Fruit fly (Drosophila melanogaster) whole organism, embryonic: ENCODE results near the gene wapl.

Experiments used
- Awh ChIP-seq: fragments of 200-800 bp; sonication (Bioruptor generic); IDR thresholded peaks from 2 replicates; pipeline ENCODE4, ENCODE4 v1.3.6; 2022; ENCODE audit warnings: missing biosample characterization, missing genetic modification characterization
- CG10366 ChIP-seq: fragments of 200-800 bp; sonication (Bioruptor generic); IDR thresholded peaks from 2 replicates; pipeline ENCODE4 v1.3.6; 2022; ENCODE audit warnings: missing biosample characterization, missing genetic modification characterization
- CG10462 ChIP-seq: fragments of 200-800 bp; sonication (Bioruptor generic); optimal IDR thresholded peaks from 2 replicates; lab custom pipeline; 2016; ENCODE audit warnings: missing biosample characterization, missing genetic modification characterization
- CG10543 ChIP-seq: fragments of 200-800 bp; sonication (Bioruptor generic); optimal IDR thresholded peaks from 3 replicates; lab custom pipeline; 2017; ENCODE audit warnings: missing biosample characterization, mild to moderate bottlenecking, missing genetic modification characterization, moderate library complexity
- CG10654 ChIP-seq: fragments of 200-800 bp; sonication (Bioruptor generic); optimal IDR thresholded peaks from 2 replicates; lab custom pipeline; 2016; ENCODE audit warnings: missing biosample characterization, missing genetic modification characterization
- CG12236 ChIP-seq: fragments of 200-800 bp; sonication (Bioruptor generic); optimal IDR thresholded peaks from 2 replicates; lab custom pipeline; 2016; ENCODE audit warnings: missing biosample characterization, missing genetic modification characterization
- CG13123 ChIP-seq: fragments of 200-800 bp; sonication (Bioruptor generic); optimal IDR thresholded peaks from 2 replicates; lab custom pipeline; 2016; ENCODE audit warnings: missing biosample characterization, missing genetic modification characterization
- CG14860 ChIP-seq: fragments of 200-800 bp; sonication (Bioruptor generic); IDR thresholded peaks from 3 replicates; pipeline ENCODE4 v1.3.6; 2022; ENCODE audit warnings: missing biosample characterization, missing genetic modification characterization; ENCODE audit not compliant: partially characterized antibody
- CG15514 ChIP-seq: fragments of 200-800 bp; sonication (Bioruptor generic); optimal IDR thresholded peaks from 3 replicates; lab custom pipeline; 2017; ENCODE audit warnings: missing biosample characterization, missing genetic modification characterization, mild to moderate bottlenecking, moderate library complexity, missing genetic modification reagents
- CG17612 ChIP-seq: fragments of 200-800 bp; sonication (Bioruptor generic); IDR thresholded peaks from 2 replicates; pipeline ENCODE4 v1.3.6; 2022; ENCODE audit warnings: missing biosample characterization, missing genetic modification characterization
- CG18764 ChIP-seq: fragments of 200-800 bp; sonication (Bioruptor generic); optimal IDR thresholded peaks from 3 replicates; lab custom pipeline; 2016; ENCODE audit warnings: missing biosample characterization, missing genetic modification characterization
- CG2875 ChIP-seq: fragments of 200-800 bp; sonication (Bioruptor generic); optimal IDR thresholded peaks from 2 replicates; lab custom pipeline; 2017; ENCODE audit warnings: missing biosample characterization, mild to moderate bottlenecking, missing genetic modification characterization, missing genetic modification reagents
- CG3065 ChIP-seq: fragments of 200-800 bp; sonication (Bioruptor generic); optimal IDR thresholded peaks from 2 replicates; lab custom pipeline; 2016; ENCODE audit warnings: missing biosample characterization, missing genetic modification characterization
- CG34376 ChIP-seq: fragments of 200-800 bp; sonication (Bioruptor generic); optimal IDR thresholded peaks from 2 replicates; lab custom pipeline; 2018; ENCODE audit warnings: missing biosample characterization, mild to moderate bottlenecking, missing genetic modification characterization
- CG34422 ChIP-seq: fragments of 200-800 bp; sonication (Bioruptor generic); IDR thresholded peaks from 3 replicates; pipeline ENCODE4 v1.3.6; 2022; ENCODE audit warnings: missing biosample characterization, missing genetic modification characterization
- CG4707 ChIP-seq: fragments of 200-800 bp; sonication (Bioruptor generic); optimal IDR thresholded peaks from 2 replicates; lab custom pipeline; 2018; ENCODE audit warnings: missing biosample characterization, mild to moderate bottlenecking, missing genetic modification characterization, moderate library complexity
- CG6654 ChIP-seq: fragments of 200-800 bp; sonication (Bioruptor generic); optimal IDR thresholded peaks from 2 replicates; lab custom pipeline; 2017; ENCODE audit warnings: missing biosample characterization, mild to moderate bottlenecking, missing genetic modification characterization
- CG6683 ChIP-seq: fragments of 200-800 bp; sonication (Bioruptor generic); optimal IDR thresholded peaks from 2 replicates; lab custom pipeline; 2017; ENCODE audit warnings: missing biosample characterization, mild to moderate bottlenecking, missing genetic modification characterization, missing genetic modification reagents
- CG7372 ChIP-seq: fragments of 200-800 bp; sonication (Bioruptor generic); IDR thresholded peaks from 2 replicates; pipeline ENCODE4 v1.3.6; 2022; ENCODE audit warnings: missing biosample characterization, missing genetic modification characterization
- CG7745 ChIP-seq: fragments of 200-800 bp; sonication (Bioruptor generic); optimal IDR thresholded peaks from 2 replicates; lab custom pipeline; 2018; ENCODE audit warnings: missing biosample characterization, mild to moderate bottlenecking, missing genetic modification characterization, moderate library complexity
- CHES-1-like ChIP-seq: fragments of 200-800 bp; sonication (Bioruptor generic); optimal IDR thresholded peaks from 2 replicates; lab custom pipeline; 2016; ENCODE audit warnings: missing biosample characterization, missing genetic modification characterization
- CkIIα-i1 ChIP-seq: fragments of 200-800 bp; sonication (Bioruptor generic); IDR thresholded peaks from 2 replicates; pipeline ENCODE4 v1.3.6; 2022; ENCODE audit warnings: missing biosample characterization, missing genetic modification characterization
- E2f2 ChIP-seq: fragments of 200-800 bp; sonication (Bioruptor generic); IDR thresholded peaks from 2 replicates; pipeline ENCODE4 v1.3.6; 2022; ENCODE audit warnings: missing biosample characterization, missing genetic modification characterization
- Eip74EF ChIP-seq, 2 experiments: fragments of 200-800 bp in 1 of 2; fragments of >200 bp in 1 of 2; sonication (Bioruptor generic) in 1 of 2; optimal IDR thresholded peaks; 2 replicates each; lab custom pipeline; 2017 to 2019; ENCODE audit warnings: missing biosample characterization in 2 of 2, missing genetic modification characterization in 2 of 2, mild to moderate bottlenecking in 1 of 2, moderate library complexity in 1 of 2
- Ets65A ChIP-seq: fragments of 200-800 bp; sonication (Bioruptor generic); peaks from one replicate; lab custom pipeline; 2016; ENCODE audit warnings: missing biosample characterization, missing genetic modification characterization
- Fer3 ChIP-seq: fragments of 200-800 bp; sonication (Bioruptor generic); optimal IDR thresholded peaks from 2 replicates; lab custom pipeline; 2018; ENCODE audit warnings: missing biosample characterization, mild to moderate bottlenecking, missing genetic modification characterization, moderate library complexity
- Hey ChIP-seq: fragments of 200-800 bp; sonication (Bioruptor generic); optimal IDR thresholded peaks from 3 replicates; lab custom pipeline; 2018; ENCODE audit warnings: missing biosample characterization, mild to moderate bottlenecking, missing genetic modification characterization
- HmgD ChIP-seq: fragments of 200-800 bp; sonication (Bioruptor generic); optimal IDR thresholded peaks from 3 replicates; lab custom pipeline; 2016; ENCODE audit warnings: missing biosample characterization, missing genetic modification characterization
- Rfx ChIP-seq: fragments of 200-800 bp; sonication (Bioruptor generic); IDR thresholded peaks from 2 replicates; pipeline ENCODE4 v1.3.6; 2022; ENCODE audit warnings: missing biosample characterization, missing genetic modification characterization
- ac ChIP-seq: fragments of 200-800 bp; sonication (Bioruptor generic); optimal IDR thresholded peaks from 3 replicates; lab custom pipeline; 2017; ENCODE audit warnings: missing biosample characterization, mild to moderate bottlenecking, missing genetic modification characterization
- ara ChIP-seq: fragments of 200-800 bp; sonication (Bioruptor generic); IDR thresholded peaks from 2 replicates; pipeline ENCODE4 v1.3.6; 2022; ENCODE audit warnings: missing biosample characterization, missing genetic modification characterization
- ash1 ChIP-seq: fragments of 200-800 bp; sonication (Bioruptor generic); optimal IDR thresholded peaks from 2 replicates; lab custom pipeline; 2018; ENCODE audit warnings: missing biosample characterization, mild to moderate bottlenecking, missing genetic modification characterization
- bcd ChIP-seq: fragments of 200-800 bp; sonication (Bioruptor generic); optimal IDR thresholded peaks from 2 replicates; lab custom pipeline; 2017; ENCODE audit warnings: missing biosample characterization, mild to moderate bottlenecking, missing genetic modification characterization
- chinmo ChIP-seq: fragments of 200-800 bp; sonication (Bioruptor generic); IDR thresholded peaks from 4 replicates; pipeline ENCODE4 v1.3.6; 2022; ENCODE audit warnings: missing biosample characterization, missing genetic modification characterization; ENCODE audit not compliant: partially characterized antibody
- cwo ChIP-seq: fragments of 200-800 bp; sonication (Bioruptor generic); optimal IDR thresholded peaks from 3 replicates; lab custom pipeline; 2017; ENCODE audit warnings: missing biosample characterization, missing genetic modification characterization, mild to moderate bottlenecking, moderate library complexity, missing genetic modification reagents
- dmrt11E ChIP-seq: fragments of 200-800 bp; sonication (Bioruptor generic); optimal IDR thresholded peaks from 3 replicates; lab custom pipeline; 2018; ENCODE audit warnings: missing biosample characterization, mild to moderate bottlenecking, missing genetic modification characterization, moderate library complexity
- dpn ChIP-seq, 2 experiments: fragments of 200-800 bp; sonication (Bioruptor generic); optimal IDR thresholded peaks; 3 replicates each; lab custom pipeline; 2016; ENCODE audit warnings: missing biosample characterization in 2 of 2, missing genetic modification characterization in 2 of 2
- fd102C ChIP-seq: fragments of 200-800 bp; sonication (Bioruptor generic); optimal IDR thresholded peaks from 2 replicates; lab custom pipeline; 2018; ENCODE audit warnings: missing biosample characterization, mild to moderate bottlenecking, missing genetic modification characterization, moderate library complexity
- h ChIP-seq: fragments of >200 bp; optimal IDR thresholded peaks from 2 replicates; lab custom pipeline; 2017
- hb ChIP-seq: fragments of 200-800 bp; sonication (Bioruptor generic); IDR thresholded peaks from 3 replicates; pipeline ENCODE4 v1.3.6; 2022; ENCODE audit warnings: missing biosample characterization, missing genetic modification characterization; ENCODE audit not compliant: partially characterized antibody
- lilli ChIP-seq: fragments of 200-800 bp; sonication (Bioruptor generic); optimal IDR thresholded peaks from 3 replicates; lab custom pipeline; 2016; ENCODE audit warnings: missing biosample characterization, missing genetic modification characterization
- nerfin-2 ChIP-seq: fragments of 200-800 bp; sonication (Bioruptor generic); IDR thresholded peaks from 2 replicates; pipeline ENCODE4 v1.3.6; 2022; ENCODE audit warnings: missing biosample characterization, missing genetic modification characterization; ENCODE audit not compliant: partially characterized antibody
- phol ChIP-seq: fragments of 200-800 bp; sonication (Bioruptor generic); optimal IDR thresholded peaks from 3 replicates; lab custom pipeline; 2018; ENCODE audit warnings: missing biosample characterization, mild to moderate bottlenecking, missing genetic modification characterization, moderate library complexity
- repo ChIP-seq: fragments of 200-800 bp; sonication (Bioruptor generic); optimal IDR thresholded peaks from 2 replicates; lab custom pipeline; 2016; ENCODE audit warnings: missing biosample characterization, missing genetic modification characterization
- tgo ChIP-seq: fragments of 200-800 bp; sonication (Bioruptor generic); IDR thresholded peaks from 3 replicates; pipeline ENCODE4 v1.3.6; 2022; ENCODE audit warnings: missing biosample characterization, missing genetic modification characterization
- trh ChIP-seq: fragments of 200-800 bp; sonication (Bioruptor generic); optimal IDR thresholded peaks from 2 replicates; lab custom pipeline; 2016; ENCODE audit warnings: missing biosample characterization, missing genetic modification characterization
- ttk ChIP-seq: fragments of 200-800 bp; sonication (Bioruptor generic); IDR thresholded peaks from 2 replicates; pipeline ENCODE4 v2.1.2; 2022; ENCODE audit warnings: missing biosample characterization, missing genetic modification characterization
- tup ChIP-seq: fragments of 200-800 bp; sonication (Bioruptor generic); optimal IDR thresholded peaks from 2 replicates; lab custom pipeline; 2016; ENCODE audit warnings: missing biosample characterization, mild to moderate bottlenecking, missing genetic modification characterization, moderate library complexity
- unc-4 ChIP-seq: fragments of 200-800 bp; sonication (Bioruptor generic); IDR thresholded peaks from 2 replicates; pipeline ENCODE4 v1.3.6; 2022; ENCODE audit warnings: missing biosample characterization, missing genetic modification characterization; ENCODE audit not compliant: partially characterized antibody

wapl gene

dm6 chrX:2136831-2137452 is 21.8 kb downstream of the wapl start (continued):
- TF ChIP-seq repo (GFP tag; lab: Kevin White, UChicago) (peak; percentile 100), CG3065 (peak; percentile 100), CG10543 (peak; percentile 96), CG10366 (peak; percentile 100), chinmo (peak; percentile 97; the same call in 3 of the 4 replicates), CkIIα-i1 (GFP tag; lab: Robert Waterston, UW) (peak; percentile 100), E2f2 (peak; percentile 91), hb (GFP tag; lab: Robert Waterston, UW) (no peak), CG14860 (GFP tag; lab: Robert Waterston, UW) (no peak), CG15514 (GFP tag; lab: Kevin White, UChicago) (peak; percentile 96), Hey (tag; lab: Kevin White, UChicago) (peak; percentile 99), HmgD (GFP tag; lab: Kevin White, UChicago) (peak; percentile 100), Fer3 (peak; percentile 100), ara (peak; percentile 100), lilli (peak; percentile 100), CG6683 (GFP tag; lab: Kevin White, UChicago) (peak; percentile 99), CG34422 (GFP tag; lab: Robert Waterston, UW) (peak; percentile 100), nerfin-2 (no peak), CG10654 (peak; percentile 100), CG10462 (peak; percentile 100), trh (peak; percentile 100), unc-4 (no peak), tup (GFP tag; lab: Kevin White, UChicago) (peak; percentile 100), CG2875 (GFP tag; lab: Kevin White, UChicago) (peak; percentile 100), CHES-1-like (GFP tag; lab: Kevin White, UChicago) (peak; percentile 100), dpn (GFP tag; optimal IDR thresholded peaks at IDR 0.05; lab: Kevin White, UChicago) (peak; percentile 100), CG12236 (GFP tag; lab: Kevin White, UChicago) (peak; percentile 100), CG34376 (GFP tag; lab: Kevin White, UChicago) (peak; percentile 98), h (lab: Kevin White, UChicago) (no peak), ash1 (peak; percentile 100), Ets65A (GFP tag; lab: Kevin White, UChicago) (peak; percentile 100), bcd (peak; percentile 100), ttk (GFP tag; lab: Robert Waterston, UW) (peak; percentile 100), fd102C (GFP tag; lab: Kevin White, UChicago) (peak; percentile 100), Eip74EF (GFP tag; optimal IDR thresholded peaks at IDR 0.05; lab: Kevin White, UChicago) (peak in 1 of 2 experiments; percentile 99), cwo (GFP tag; lab: Kevin White, UChicago) (peak; percentile 98), phol (tag; lab: Kevin White, UChicago) (peak; percentile 100), CG4707 (GFP tag; lab: Kevin White, UChicago) (peak; percentile 99), CG17612 (GFP tag; lab: Robert Waterston, UW) (peak; percentile 100), ac (GFP tag; lab: Kevin White, UChicago) (peak; percentile 100), CG6654 (GFP tag; lab: Kevin White, UChicago) (peak; percentile 97), CG18764 (peak; percentile 100), Rfx (GFP tag; lab: Robert Waterston, UW) (peak; percentile 100), tgo (peak; percentile 100), dmrt11E (tag; lab: Kevin White, UChicago) (peak; percentile 100), Awh (peak; percentile 100), CG13123 (GFP tag; lab: Kevin White, UChicago) (peak; percentile 99), CG7372 (GFP tag; lab: Robert Waterston, UW) (peak; percentile 100), CG7745 (tag; lab: Kevin White, UChicago) (peak; percentile 99)
